Fruit fly (Drosophila melanogaster) whole organism, embryonic: ENCODE measurements around the gene Wsck.
A peak's percentile ranks its signal among the peaks of the same experiment; 100 is the strongest.

Experiments
- Adf1 ChIP-seq: fragments of 200-800 bp; sonication (Bioruptor generic); IDR thresholded peaks from 2 replicates; pipeline ENCODE4 v1.3.6; 2022; ENCODE audit warnings: missing biosample characterization, missing genetic modification characterization
- Atf3 ChIP-seq: fragments of 200-800 bp; sonication (Bioruptor generic); optimal IDR thresholded peaks from 3 replicates; lab custom pipeline; 2016; ENCODE audit warnings: missing biosample characterization, missing genetic modification characterization
- Bgb ChIP-seq: fragments of 200-800 bp; sonication (Bioruptor generic); IDR thresholded peaks from 2 replicates; pipeline ENCODE4 v1.3.6; 2022; ENCODE audit warnings: missing biosample characterization, missing genetic modification characterization; ENCODE audit not compliant: partially characterized antibody
- CG12659 ChIP-seq: fragments of 200-800 bp; sonication (Bioruptor generic); optimal IDR thresholded peaks from 3 replicates; lab custom pipeline; 2017; ENCODE audit warnings: mild to moderate bottlenecking, missing biosample characterization, missing genetic modification reagents, missing genetic modification characterization
- CG13624 ChIP-seq: fragments of 200-800 bp; sonication (Bioruptor generic); optimal IDR thresholded peaks from 2 replicates; lab custom pipeline; 2016; ENCODE audit warnings: missing biosample characterization, missing genetic modification characterization
- CG15269 ChIP-seq: fragments of 200-800 bp; sonication (Bioruptor generic); optimal IDR thresholded peaks from 2 replicates; lab custom pipeline; 2018; ENCODE audit warnings: missing biosample characterization, mild to moderate bottlenecking, missing genetic modification characterization, moderate library complexity
- CG15514 ChIP-seq: fragments of 200-800 bp; sonication (Bioruptor generic); optimal IDR thresholded peaks from 3 replicates; lab custom pipeline; 2017; ENCODE audit warnings: missing biosample characterization, missing genetic modification characterization, mild to moderate bottlenecking, moderate library complexity, missing genetic modification reagents
- CG2116 ChIP-seq: fragments of 200-800 bp; sonication (Bioruptor generic); optimal IDR thresholded peaks from 3 replicates; lab custom pipeline; 2018; ENCODE audit warnings: missing biosample characterization, mild to moderate bottlenecking, missing genetic modification characterization
- CG32772 ChIP-seq: fragments of 200-800 bp; sonication (Bioruptor generic); IDR thresholded peaks from 2 replicates; pipeline ENCODE4 v1.3.6; 2022; ENCODE audit warnings: missing biosample characterization, missing genetic modification characterization
- CG34224 ChIP-seq: fragments of 200-800 bp; sonication (Bioruptor generic); IDR thresholded peaks from 3 replicates; pipeline ENCODE4 v1.3.6; 2022; ENCODE audit warnings: missing biosample characterization, missing genetic modification characterization; ENCODE audit not compliant: partially characterized antibody
- CG34422 ChIP-seq: fragments of 200-800 bp; sonication (Bioruptor generic); IDR thresholded peaks from 3 replicates; pipeline ENCODE4 v1.3.6; 2022; ENCODE audit warnings: missing biosample characterization, missing genetic modification characterization
- CG42726 ChIP-seq: fragments of 200-800 bp; sonication (Bioruptor generic); IDR thresholded peaks from 2 replicates; pipeline ENCODE4 v1.3.6; 2022; ENCODE audit warnings: missing biosample characterization, missing genetic modification characterization; ENCODE audit not compliant: partially characterized antibody
- CG6272 ChIP-seq: fragments of 200-800 bp; sonication (Bioruptor generic); IDR thresholded peaks from 2 replicates; pipeline ENCODE4 v1.3.6; 2022; ENCODE audit warnings: missing biosample characterization, missing genetic modification characterization
- CG7271 ChIP-seq: fragments of 200-800 bp; sonication (Bioruptor generic); optimal IDR thresholded peaks from 2 replicates; lab custom pipeline; 2018; ENCODE audit warnings: missing biosample characterization, mild to moderate bottlenecking, missing genetic modification characterization, moderate library complexity
- CG8478 ChIP-seq: fragments of >200 bp; optimal IDR thresholded peaks from 2 replicates; lab custom pipeline; 2018
- CG8765 ChIP-seq: fragments of 200-800 bp; sonication (Bioruptor generic); IDR thresholded peaks from 2 replicates; pipeline ENCODE4 v1.3.6; 2022; ENCODE audit warnings: missing biosample characterization, missing genetic modification characterization
- CG9932 ChIP-seq: fragments of 200-800 bp; sonication (Bioruptor generic); IDR thresholded peaks from 2 replicates; pipeline ENCODE4 v1.3.6; 2022; ENCODE audit warnings: missing biosample characterization, missing genetic modification characterization
- Chrac-16 ChIP-seq: fragments of 200-800 bp; sonication (Bioruptor generic); optimal IDR thresholded peaks from 3 replicates; lab custom pipeline; 2016; ENCODE audit warnings: missing biosample characterization, missing genetic modification characterization
- Dad ChIP-seq: fragments of 200-800 bp; sonication (Bioruptor generic); optimal IDR thresholded peaks from 3 replicates; lab custom pipeline; 2016; ENCODE audit warnings: missing biosample characterization, missing genetic modification characterization
- Dek ChIP-seq: fragments of 200-800 bp; sonication (Bioruptor generic); optimal IDR thresholded peaks from 3 replicates; lab custom pipeline; 2019; ENCODE audit warnings: missing biosample characterization, mild to moderate bottlenecking, missing genetic modification characterization, moderate library complexity
- Dip2 ChIP-seq: fragments of 200-800 bp; sonication (Bioruptor generic); IDR thresholded peaks from 2 replicates; pipeline ENCODE4 v1.3.6; 2022; ENCODE audit warnings: missing biosample characterization, missing genetic modification characterization
- E2f2 ChIP-seq: fragments of 200-800 bp; sonication (Bioruptor generic); IDR thresholded peaks from 2 replicates; pipeline ENCODE4 v1.3.6; 2022; ENCODE audit warnings: missing biosample characterization, missing genetic modification characterization
- Elba2 ChIP-seq: fragments of 200-800 bp; sonication (Bioruptor generic); optimal IDR thresholded peaks from 3 replicates; lab custom pipeline; 2016; ENCODE audit warnings: missing biosample characterization, missing genetic modification characterization
- Gsc ChIP-seq: fragments of 200-800 bp; sonication (Bioruptor generic); IDR thresholded peaks from 2 replicates; pipeline ENCODE4 v1.3.6; 2022; ENCODE audit warnings: missing biosample characterization, missing genetic modification characterization
- H2.0 ChIP-seq: fragments of 200-800 bp; sonication (Bioruptor generic); IDR thresholded peaks from 2 replicates; pipeline ENCODE4 v1.3.6; 2022; ENCODE audit warnings: missing biosample characterization, missing genetic modification characterization
- HmgZ ChIP-seq: fragments of 200-800 bp; sonication (Bioruptor generic); optimal IDR thresholded peaks from 2 replicates; lab custom pipeline; 2018; ENCODE audit warnings: missing biosample characterization, mild to moderate bottlenecking, missing genetic modification characterization
- Hr51 ChIP-seq, 2 experiments: fragments of 200-800 bp; sonication (Bioruptor generic); optimal IDR thresholded peaks; 2 replicates in 1 of 2; 3 replicates in 1 of 2; lab custom pipeline; 2016 to 2018; ENCODE audit warnings: missing biosample characterization in 2 of 2, missing genetic modification characterization in 2 of 2, mild to moderate bottlenecking in 1 of 2, moderate library complexity in 1 of 2
- Jarid2 ChIP-seq: fragments of 200-800 bp; sonication (Bioruptor generic); optimal IDR thresholded peaks from 3 replicates; lab custom pipeline; 2017; ENCODE audit warnings: mild to moderate bottlenecking, missing biosample characterization, missing genetic modification reagents, missing genetic modification characterization
- MTF-1 ChIP-seq: fragments of 200-800 bp; sonication (Bioruptor generic); optimal IDR thresholded peaks from 2 replicates; lab custom pipeline; 2018; ENCODE audit warnings: missing biosample characterization, mild to moderate bottlenecking, missing genetic modification characterization, borderline replicate concordance
- Nf-YC ChIP-seq: fragments of 200-800 bp; optimal IDR thresholded peaks from 3 replicates; lab custom pipeline; 2019; ENCODE audit warnings: missing biosample characterization, mild to moderate bottlenecking, missing genetic modification characterization, moderate library complexity
- Pdp1 ChIP-seq, 2 experiments: fragments of 200-800 bp; sonication (Bioruptor generic); optimal IDR thresholded peaks; 3 replicates each; lab custom pipeline; 2016; ENCODE audit warnings: missing biosample characterization in 2 of 2, missing genetic modification characterization in 2 of 2, mild to moderate bottlenecking in 1 of 2, moderate library complexity in 1 of 2
- Sry-δ ChIP-seq: fragments of 200-800 bp; sonication (Bioruptor generic); optimal IDR thresholded peaks from 2 replicates; lab custom pipeline; 2016; ENCODE audit warnings: missing biosample characterization, missing genetic modification characterization
- Xbp1 ChIP-seq: fragments of 200-800 bp; sonication (Bioruptor generic); optimal IDR thresholded peaks from 3 replicates; lab custom pipeline; 2016; ENCODE audit warnings: missing biosample characterization, mild to moderate bottlenecking, missing genetic modification characterization
- bigmax ChIP-seq: fragments of 200-800 bp; sonication (Bioruptor generic); optimal IDR thresholded peaks from 2 replicates; lab custom pipeline; 2018; ENCODE audit warnings: missing biosample characterization, mild to moderate bottlenecking, missing genetic modification characterization
- cad ChIP-seq: fragments of >200 bp; optimal IDR thresholded peaks from 2 replicates; lab custom pipeline; 2017; ENCODE audit warnings: missing biosample characterization, missing genetic modification characterization
- ci ChIP-seq: fragments of 200-800 bp; sonication (Bioruptor generic); IDR thresholded peaks from 3 replicates; pipeline ENCODE4 v1.3.6; 2022; ENCODE audit warnings: missing biosample characterization, missing genetic modification characterization
- danr ChIP-seq: fragments of 200-800 bp; sonication (Bioruptor generic); IDR thresholded peaks from 2 replicates; pipeline ENCODE4 v1.3.6; 2022; ENCODE audit warnings: missing biosample characterization, missing genetic modification characterization
- gro ChIP-seq: fragments of 200-800 bp; sonication (Bioruptor generic); optimal IDR thresholded peaks from 2 replicates; lab custom pipeline; 2016; ENCODE audit warnings: missing biosample characterization, missing genetic modification characterization
- lab ChIP-seq: fragments of 200-800 bp; sonication (Bioruptor generic); optimal IDR thresholded peaks from 3 replicates; lab custom pipeline; 2017; ENCODE audit warnings: missing biosample characterization, missing genetic modification characterization, mild to moderate bottlenecking, moderate library complexity, missing genetic modification reagents
- nerfin-1 ChIP-seq: fragments of 200-800 bp; sonication (Bioruptor generic); optimal IDR thresholded peaks from 3 replicates; lab custom pipeline; 2019; ENCODE audit warnings: missing biosample characterization, mild to moderate bottlenecking, missing genetic modification characterization, moderate library complexity
- nmo ChIP-seq: fragments of 200-800 bp; sonication (Bioruptor generic); optimal IDR thresholded peaks from 2 replicates; lab custom pipeline; 2018; ENCODE audit warnings: missing biosample characterization, mild to moderate bottlenecking, missing genetic modification characterization, moderate library complexity
- psq ChIP-seq: fragments of 200-800 bp; sonication (Bioruptor generic); optimal IDR thresholded peaks from 2 replicates; lab custom pipeline; 2017; ENCODE audit warnings: missing biosample characterization, missing genetic modification characterization
- pum ChIP-seq: fragments of 200-800 bp; sonication (Bioruptor generic); optimal IDR thresholded peaks from 2 replicates; lab custom pipeline; 2016; ENCODE audit warnings: missing biosample characterization, missing genetic modification characterization
- ranshi ChIP-seq: fragments of 200-800 bp; sonication (Bioruptor generic); IDR thresholded peaks from 2 replicates; pipeline ENCODE4 v1.3.6; 2022; ENCODE audit warnings: missing biosample characterization, missing genetic modification characterization
- run ChIP-seq: fragments of 200-800 bp; sonication (Bioruptor generic); optimal IDR thresholded peaks from 3 replicates; lab custom pipeline; 2018; ENCODE audit warnings: missing biosample characterization, mild to moderate bottlenecking, missing genetic modification characterization
- salm ChIP-seq: fragments of 200-800 bp; sonication (Bioruptor generic); optimal IDR thresholded peaks from 2 replicates; lab custom pipeline; 2018; ENCODE audit warnings: missing biosample characterization, mild to moderate bottlenecking, missing genetic modification characterization
- sens-2 ChIP-seq: fragments of 200-800 bp; sonication (Bioruptor generic); IDR thresholded peaks from 2 replicates; pipeline ENCODE4 v1.3.6; 2022; ENCODE audit warnings: missing biosample characterization, missing genetic modification characterization
- seq ChIP-seq: fragments of 200-800 bp; sonication (Bioruptor generic); IDR thresholded peaks from 2 replicates; pipeline ENCODE4 v1.3.6; 2022; ENCODE audit warnings: missing biosample characterization, missing genetic modification characterization
- slbo ChIP-seq: fragments of 200-800 bp; sonication (Bioruptor generic); IDR thresholded peaks from 2 replicates; pipeline ENCODE4 v1.3.6; 2022; ENCODE audit warnings: missing biosample characterization, missing genetic modification characterization
- sna ChIP-seq: fragments of 200-800 bp; sonication (Bioruptor generic); IDR thresholded peaks from 2 replicates; pipeline ENCODE4 v1.3.6; 2022; ENCODE audit warnings: missing biosample characterization, missing genetic modification characterization; ENCODE audit not compliant: partially characterized antibody
- tna ChIP-seq: fragments of 200-800 bp; sonication (Bioruptor generic); IDR thresholded peaks from 2 replicates; pipeline ENCODE4 v1.3.6; 2022; ENCODE audit warnings: missing biosample characterization, missing genetic modification characterization; ENCODE audit not compliant: partially characterized antibody

Gene Wsck

DNA sequence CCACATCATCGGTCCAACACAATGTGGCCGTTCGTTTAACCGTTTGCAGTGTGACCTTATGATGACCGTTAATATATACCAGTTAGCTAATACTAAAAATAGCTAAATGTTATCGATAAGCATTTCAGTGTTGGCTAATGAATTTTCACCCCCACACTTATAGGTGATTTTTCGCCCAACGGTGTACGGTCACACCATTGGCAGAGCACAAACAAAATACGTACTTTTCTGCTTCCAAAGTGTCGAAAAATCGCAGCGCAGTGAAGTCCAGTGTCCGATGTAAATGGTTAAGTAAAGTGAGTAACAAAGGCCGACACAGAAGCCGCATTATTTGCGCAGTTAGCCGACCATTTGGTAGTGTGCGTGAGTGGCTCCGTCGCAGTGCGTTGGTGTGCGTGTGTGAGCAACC lies 4.4 kb downstream of the Wsck start, which contains the start of the genes Syx18 and atl (continued):
- TF ChIP-seq nmo (peak; percentile 51), bigmax (peak; percentile 6), CG2116 (GFP tag; lab: Kevin White, UChicago) (peak; percentile 35), MTF-1 (peak; percentile 43), CG13624 (GFP tag; lab: Kevin White, UChicago) (no peak), salm (tag; lab: Kevin White, UChicago) (no peak), CG34422 (GFP tag; lab: Robert Waterston, UW) (peak; percentile 36; the same call in 1 of the 3 replicates), CG8765 (GFP tag; lab: Robert Waterston, UW) (no peak), E2f2 (GFP tag; lab: Robert Waterston, UW) (peak; percentile 73), pum (GFP tag; lab: Kevin White, UChicago) (no peak), danr (GFP tag; lab: Robert Waterston, UW) (no peak), Adf1 (GFP tag; lab: Robert Waterston, UW) (peak; percentile 51; the same call in 1 of the 2 replicates), Dip2 (GFP tag; lab: Robert Waterston, UW) (no peak), CG12659 (peak; percentile 88), Pdp1 (GFP tag; optimal IDR thresholded peaks at IDR 0.05; lab: Kevin White, UChicago) (peak; percentile 10 to 38), sna (GFP tag; lab: Robert Waterston, UW) (peak; percentile 54), CG15269 (tag; lab: Kevin White, UChicago) (no peak), lab (GFP tag; lab: Kevin White, UChicago) (peak; percentile 31), run (tag; lab: Kevin White, UChicago) (no peak), ranshi (GFP tag; lab: Robert Waterston, UW) (no peak), psq (GFP tag; lab: Kevin White, UChicago) (no peak), slbo (GFP tag; lab: Robert Waterston, UW) (peak; percentile 33; the same call in 1 of the 2 replicates), Elba2 (no peak), Nf-YC (tag; lab: Kevin White, UChicago) (no peak), sens-2 (no peak), nerfin-1 (tag; lab: Kevin White, UChicago) (no peak), Dek (tag; lab: Kevin White, UChicago) (peak; percentile 4), CG15514 (GFP tag; lab: Kevin White, UChicago) (peak; percentile 55), Jarid2 (GFP tag; lab: Kevin White, UChicago) (peak; percentile 61), CG8478 (lab: Kevin White, UChicago) (peak; percentile 38), CG32772 (GFP tag; lab: Robert Waterston, UW) (no peak), Sry-δ (GFP tag; lab: Kevin White, UChicago) (peak; percentile 59), gro (GFP tag; lab: Kevin White, UChicago) (peak; percentile 68), HmgZ (peak; percentile 85), Dad (no peak), CG6272 (GFP tag; lab: Robert Waterston, UW) (no peak), tna (GFP tag; lab: Robert Waterston, UW) (no peak), H2.0 (GFP tag; lab: Robert Waterston, UW) (no peak), cad (GFP tag; lab: Kevin White, UChicago) (no peak), CG42726 (GFP tag; lab: Robert Waterston, UW) (no peak), Xbp1 (peak; percentile 71), Gsc (GFP tag; lab: Robert Waterston, UW) (no peak), Atf3 (no peak), CG34224 (GFP tag; lab: Robert Waterston, UW) (peak; percentile 47; the same call in 2 of the 3 replicates), Hr51 (GFP tag; optimal IDR thresholded peaks at IDR 0.05; lab: Kevin White, UChicago) (no peak), seq (GFP tag; lab: Robert Waterston, UW) (no peak), Bgb (peak; percentile 32; the same call in 1 of the 2 replicates), Chrac-16 (GFP tag; lab: Kevin White, UChicago) (no peak), CG7271 (peak; percentile 11), ci (peak; percentile 36; the same call in 2 of the 3 replicates), CG9932 (GFP tag; lab: Robert Waterston, UW) (peak; percentile 42; the same call in 1 of the 2 replicates)
